Fruit fly (Drosophila melanogaster): ENCODE results near the gene CG16704.

DNA sequence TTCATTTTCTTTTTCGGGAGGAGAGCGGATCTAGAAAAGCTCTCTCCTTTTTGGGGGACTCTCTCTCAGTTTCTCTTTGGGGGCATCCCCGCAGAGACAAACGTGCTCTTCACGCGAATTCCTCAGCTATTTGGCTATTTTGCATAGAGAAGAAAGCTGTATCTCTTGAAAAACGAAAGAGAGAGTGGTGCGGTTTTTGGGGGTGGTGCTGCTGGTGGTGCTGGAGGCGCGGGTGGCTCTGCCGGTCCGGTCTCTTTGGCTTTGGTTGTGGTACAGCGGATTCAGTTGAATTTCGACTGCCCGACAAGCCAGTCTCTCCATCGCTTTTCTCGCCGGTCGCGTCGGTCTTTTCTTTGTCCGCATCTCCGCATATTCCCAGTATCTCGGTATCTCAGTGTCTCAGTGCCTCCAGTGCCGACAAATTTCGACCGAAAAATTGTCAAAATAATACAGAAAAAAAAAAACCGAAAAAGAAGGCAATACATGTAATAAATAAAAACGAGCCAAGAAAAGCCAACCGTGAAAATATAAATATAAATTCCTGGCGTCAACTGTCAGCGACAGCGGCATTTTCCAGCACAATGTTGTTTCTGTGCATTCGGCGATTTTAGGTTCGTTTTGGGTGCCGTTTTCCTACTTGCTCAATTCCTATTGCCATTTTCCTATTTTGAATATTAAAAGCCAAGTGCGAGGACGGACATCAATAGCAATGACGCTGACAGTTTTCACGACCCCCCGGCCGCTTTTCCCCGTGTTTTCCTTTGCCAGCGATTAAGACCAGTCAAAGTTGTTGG is 38.0 kb upstream of the CG16704 start, which contains the start of gene CG10019:
- no peak for TF ChIP-seq CG14711 (tag; optimal IDR thresholded peaks at IDR 0.05)
- TF ChIP-seq CG1620 (GFP tag; optimal IDR thresholded peaks at IDR 0.05), result no peak
- TF ChIP-seq kay (GFP tag; ENCODE audit: borderline replicate concordance), result peak; percentile 65
- no peak for TF ChIP-seq toe (GFP tag; optimal IDR thresholded peaks at IDR 0.05)
- TF ChIP-seq CG7045 (GFP tag; optimal IDR thresholded peaks at IDR 0.05), result no peak
- TF ChIP-seq cnc (optimal IDR thresholded peaks at IDR 0.05), result no peak
- no peak for TF ChIP-seq Clk (GFP tag; optimal IDR thresholded peaks at IDR 0.05)
- no peak for TF ChIP-seq cic (GFP tag; optimal IDR thresholded peaks at IDR 0.05)
- TF ChIP-seq CG5204 (GFP tag; optimal IDR thresholded peaks at IDR 0.05), result no peak
- no peak for TF ChIP-seq CG11617 (GFP tag; optimal IDR thresholded peaks at IDR 0.05)
- no peak for TF ChIP-seq Mnt (GFP tag; optimal IDR thresholded peaks at IDR 0.05)
- no peak for TF ChIP-seq bab1 (GFP tag; optimal IDR thresholded peaks at IDR 0.05)
- no peak for TF ChIP-seq Crg-1 (GFP tag; optimal IDR thresholded peaks at IDR 0.05)
